Worm (Caenorhabditis elegans): ENCODE measurements around the gene mrpl-21.

The mrpl-21 gene

ce11 chrIII:4284732-4285165 is 41.4 kb upstream of the mrpl-21 start (continued):
- TF ChIP-seq egl-13 (tag; optimal IDR thresholded peaks at IDR 0.05), result no peak
- peak; percentile 41 for TF ChIP-seq F16B12.6 (tag; optimal IDR thresholded peaks at IDR 0.05)
- TF ChIP-seq lin-15B (tag; optimal IDR thresholded peaks at IDR 0.05), result no peak
- TF ChIP-seq nhr-90 (tag; optimal IDR thresholded peaks at IDR 0.05; ENCODE audit: poor library complexity), result peak; percentile 93
- TF ChIP-seq rnt-1 (tag; optimal IDR thresholded peaks at IDR 0.05), result peak; percentile 57
- peak in 3 of 6 experiments; percentile 33 to 79 (median 63) for TF ChIP-seq elt-3 (tag; optimal IDR thresholded peaks at IDR 0.05)
- no peak for TF ChIP-seq ceh-90 (tag; optimal IDR thresholded peaks at IDR 0.05)
- TF ChIP-seq fkh-10 (GFP tag; optimal IDR thresholded peaks at IDR 0.05), result no peak
- TF ChIP-seq tlp-1 (tag; optimal IDR thresholded peaks at IDR 0.05), result no peak
- TF ChIP-seq irx-1 (tag; optimal IDR thresholded peaks at IDR 0.05), result peak; percentile 61
- TF ChIP-seq snu-23 (GFP tag; optimal IDR thresholded peaks at IDR 0.05), result peak; percentile 94
- peak; percentile 60 for TF ChIP-seq C34B4.2 (tag; optimal IDR thresholded peaks at IDR 0.05)
- peak; percentile 63 for TF ChIP-seq C16A3.4 (tag; optimal IDR thresholded peaks at IDR 0.05)
- TF ChIP-seq dpl-1 (GFP tag; optimal IDR thresholded peaks at IDR 0.05), result peak; percentile 51 to 59 (median 57)
- TF ChIP-seq mdl-1 (tag; optimal IDR thresholded peaks at IDR 0.05), result peak in 1 of 2 experiments; percentile 91
- peak; percentile 82 for TF ChIP-seq nhr-47 (tag; optimal IDR thresholded peaks at IDR 0.05)
- peak; percentile 75 to 91 for TF ChIP-seq lsy-2 (tag; optimal IDR thresholded peaks at IDR 0.05)
- TF ChIP-seq skn-1 (tag; optimal IDR thresholded peaks at IDR 0.05), result peak; percentile 75
- peak; percentile 86 for TF ChIP-seq grh-1 (GFP tag; IDR thresholded peaks at IDR 0.05)
- TF ChIP-seq aha-1 (tag; optimal IDR thresholded peaks at IDR 0.05), result no peak
- TF ChIP-seq blmp-1 (tag; optimal IDR thresholded peaks at IDR 0.05), result peak; percentile 89
- TF ChIP-seq lin-13 (GFP tag; optimal IDR thresholded peaks at IDR 0.05), result peak; percentile 31
- TF ChIP-seq vab-15 (tag; optimal IDR thresholded peaks at IDR 0.05), result no peak
- no peak for TF ChIP-seq unc-86 (tag; optimal IDR thresholded peaks at IDR 0.05)
- peak; percentile 77 for TF ChIP-seq nhr-77 (tag; optimal IDR thresholded peaks at IDR 0.05)
- TF ChIP-seq mep-1 (tag; optimal IDR thresholded peaks at IDR 0.05), result peak; percentile 86
- peak; percentile 96 for TF ChIP-seq nhr-71 (tag; optimal IDR thresholded peaks at IDR 0.05)
- peak; percentile 98 for TF ChIP-seq lin-14 (GFP tag; optimal IDR thresholded peaks at IDR 0.05)
- no peak for TF ChIP-seq Y116A8C.19 (tag; optimal IDR thresholded peaks at IDR 0.05; ENCODE audit: borderline replicate concordance)
- no peak for TF ChIP-seq nhr-84 (tag; optimal IDR thresholded peaks at IDR 0.05)

ce11 chrIII:4283175-4283574 is 39.8 kb upstream of the mrpl-21 start:
- TF ChIP-seq unc-30 (tag; optimal IDR thresholded peaks at IDR 0.05) (no peak), lsy-2 (tag; optimal IDR thresholded peaks at IDR 0.05) (peak in 1 of 2 experiments; percentile 47), unc-86 (tag; optimal IDR thresholded peaks at IDR 0.05) (no peak), irx-1 (tag; optimal IDR thresholded peaks at IDR 0.05) (no peak), ztf-4 (tag; optimal IDR thresholded peaks at IDR 0.05) (no peak), tlp-1 (tag; optimal IDR thresholded peaks at IDR 0.05) (no peak), zip-4 (GFP tag; optimal IDR thresholded peaks at IDR 0.05) (no peak), mef-2 (tag; optimal IDR thresholded peaks at IDR 0.05) (no peak), pag-3 (tag; optimal IDR thresholded peaks at IDR 0.05; ENCODE audit: borderline replicate concordance, insufficient read depth) (peak; percentile 85), pax-3 (tag; optimal IDR thresholded peaks at IDR 0.05) (no peak), nhr-47 (tag; optimal IDR thresholded peaks at IDR 0.05) (no peak), nhr-71 (tag; optimal IDR thresholded peaks at IDR 0.05) (peak; percentile 80), sptf-1 (tag; optimal IDR thresholded peaks at IDR 0.05) (no peak), xbp-1 (tag; optimal IDR thresholded peaks at IDR 0.05) (no peak), nhr-19 (GFP tag; conservative IDR thresholded peaks at IDR 0.05) (peak; percentile 52), elt-3 (tag; optimal IDR thresholded peaks at IDR 0.05) (no peak), nhr-84 (tag; optimal IDR thresholded peaks at IDR 0.05) (no peak), mep-1 (tag; optimal IDR thresholded peaks at IDR 0.05) (peak; percentile 41), lin-14 (GFP tag; optimal IDR thresholded peaks at IDR 0.05) (peak; percentile 85), fkh-8 (tag; optimal IDR thresholded peaks at IDR 0.05) (no peak), swsn-7 (tag; optimal IDR thresholded peaks at IDR 0.05) (no peak), alr-1 (tag; optimal IDR thresholded peaks at IDR 0.05; ENCODE audit: borderline replicate concordance) (no peak), fkh-10 (GFP tag; optimal IDR thresholded peaks at IDR 0.05) (no peak), C34B4.2 (tag; optimal IDR thresholded peaks at IDR 0.05) (no peak), grh-1 (GFP tag; IDR thresholded peaks at IDR 0.05) (no peak), nhr-11 (tag; optimal IDR thresholded peaks at IDR 0.05) (peak; percentile 27), mab-9 (GFP tag; IDR thresholded peaks at IDR 0.05) (no peak), nhr-85 (tag) (peak; percentile 10), hlh-17 (GFP tag; optimal IDR thresholded peaks at IDR 0.05; ENCODE audit: borderline replicate concordance) (no peak), mdl-1 (tag; optimal IDR thresholded peaks at IDR 0.05) (peak in 1 of 2 experiments; percentile 45), egl-27 (tag; optimal IDR thresholded peaks at IDR 0.05) (no peak), ets-5 (GFP tag; IDR thresholded peaks at IDR 0.05) (no peak), fos-1 (tag; optimal IDR thresholded peaks at IDR 0.05) (no peak), nhr-20 (tag; optimal IDR thresholded peaks at IDR 0.05) (peak; percentile 55)

Data from whole organism, L1 larva.